Worm (Caenorhabditis elegans) whole organism, L2 larva: Measurements from ENCODE around the gene T24E12.3.

Experiments
- R02D3.7 ChIP-seq: fragments of 150-350 bp; optimal IDR thresholded peaks from 2 replicates; lab custom pipeline; 2014; ENCODE audit warnings: missing biosample characterization, missing genetic modification characterization
- ZK546.5 ChIP-seq: sonication (generic microtip); optimal IDR thresholded peaks from 2 replicates; lab custom pipeline; 2017; ENCODE audit warnings: missing biosample characterization, missing genetic modification characterization
- aly-2 ChIP-seq: fragments of 150-350 bp; optimal IDR thresholded peaks from 2 replicates; lab custom pipeline; 2014; ENCODE audit warnings: missing biosample characterization, missing genetic modification characterization
- lsy-2 ChIP-seq, 2 experiments: fragments of 150-350 bp in 1 of 2; sonication (generic microtip) in 1 of 2; optimal IDR thresholded peaks; 2 replicates each; lab custom pipeline; 2014 to 2017; ENCODE audit warnings: missing biosample characterization in 2 of 2, missing genetic modification characterization in 2 of 2
- mdl-1 ChIP-seq, 2 experiments: fragments of 150-350 bp in 1 of 2; sonication (generic microtip) in 1 of 2; optimal IDR thresholded peaks; 2 replicates each; lab custom pipeline; 2017; ENCODE audit warnings: missing biosample characterization in 2 of 2, missing genetic modification characterization in 2 of 2
- nhr-237 ChIP-seq: fragments of 150-350 bp; optimal IDR thresholded peaks from 2 replicates; lab custom pipeline; 2014; ENCODE audit warnings: missing biosample characterization, missing genetic modification characterization
- unc-55 ChIP-seq: fragments of 150-350 bp; sonication (generic microtip); optimal IDR thresholded peaks from 3 replicates; lab custom pipeline; 2014; ENCODE audit warnings: missing biosample characterization, missing genetic modification reagents, missing genetic modification characterization
- zag-1 ChIP-seq: fragments of 150-350 bp; optimal IDR thresholded peaks from 2 replicates; lab custom pipeline; 2014; ENCODE audit warnings: missing biosample characterization, missing genetic modification characterization
- ztf-1 ChIP-seq: fragments of 200-800 bp; sonication (Bioruptor generic); conservative IDR thresholded peaks from 2 replicates; pipeline ENCODE4 v1.3.6; 2022; ENCODE audit warnings: missing genetic modification characterization, missing compliant biosample characterization

- TF ChIP-seq R02D3.7 (tag; lab: Kevin White, UChicago): no peak
- no peak for TF ChIP-seq zag-1 (tag; lab: Kevin White, UChicago)
- no peak for TF ChIP-seq nhr-237 (tag; lab: Kevin White, UChicago)
- TF ChIP-seq mdl-1 (tag; optimal IDR thresholded peaks at IDR 0.05; lab: Kevin White, UChicago): no peak
- no peak for TF ChIP-seq ztf-1 (GFP tag; lab: Robert Waterston, UW)
- no peak for TF ChIP-seq aly-2 (tag; lab: Kevin White, UChicago)
- no peak for TF ChIP-seq lsy-2 (tag; optimal IDR thresholded peaks at IDR 0.05; lab: Kevin White, UChicago)
- no peak for TF ChIP-seq ZK546.5 (tag; lab: Kevin White, UChicago)
- TF ChIP-seq unc-55 (GFP tag; lab: Kevin White, UChicago): no peak
Measured at ce11 chrII:3793336-3793735, 17.5 kb downstream of the T24E12.3 start, which contains the start of gene fbxb-99.
